Fruit fly (Drosophila melanogaster) whole organism, embryonic: ENCODE data around the gene CG14277.

Source experiments
- ATbp ChIP-seq: fragments of 200-800 bp; sonication (Bioruptor generic); optimal IDR thresholded peaks from 2 replicates; lab custom pipeline; 2017; ENCODE audit warnings: missing biosample characterization, mild to moderate bottlenecking, missing genetic modification characterization, missing genetic modification reagents
- Adf1 ChIP-seq: fragments of 200-800 bp; sonication (Bioruptor generic); IDR thresholded peaks from 2 replicates; pipeline ENCODE4 v1.3.6; 2022; ENCODE audit warnings: missing biosample characterization, missing genetic modification characterization
- B-H1 ChIP-seq: fragments of 200-800 bp; sonication (Bioruptor generic); IDR thresholded peaks from 3 replicates; pipeline ENCODE4 v1.3.6; 2022; ENCODE audit warnings: missing biosample characterization, missing genetic modification characterization
- CG11723 ChIP-seq: fragments of 200-800 bp; sonication (Bioruptor generic); optimal IDR thresholded peaks from 2 replicates; lab custom pipeline; 2017; ENCODE audit warnings: missing biosample characterization, mild to moderate bottlenecking, missing genetic modification characterization
- CG13894 ChIP-seq: fragments of 200-800 bp; sonication (Bioruptor generic); optimal IDR thresholded peaks from 3 replicates; lab custom pipeline; 2018; ENCODE audit warnings: missing biosample characterization, mild to moderate bottlenecking, missing genetic modification characterization, moderate library complexity
- CG14441 ChIP-seq: fragments of 200-800 bp; sonication (Bioruptor generic); IDR thresholded peaks from 2 replicates; pipeline ENCODE4 v1.3.6; 2022; ENCODE audit warnings: missing biosample characterization, missing genetic modification characterization
- CG18619 ChIP-seq: fragments of 200-800 bp; sonication (Bioruptor generic); optimal IDR thresholded peaks from 3 replicates; lab custom pipeline; 2017; ENCODE audit warnings: missing biosample characterization, mild to moderate bottlenecking, missing genetic modification characterization
- CG2712 ChIP-seq: fragments of 200-800 bp; optimal IDR thresholded peaks from 3 replicates; lab custom pipeline; 2019; ENCODE audit warnings: missing biosample characterization, mild to moderate bottlenecking, missing genetic modification characterization, moderate library complexity
- CG3065 ChIP-seq: fragments of 200-800 bp; sonication (Bioruptor generic); optimal IDR thresholded peaks from 2 replicates; lab custom pipeline; 2016; ENCODE audit warnings: missing biosample characterization, missing genetic modification characterization
- CG3726 ChIP-seq: fragments of 200-800 bp; sonication (Bioruptor generic); IDR thresholded peaks from 3 replicates; pipeline ENCODE4, ENCODE4 v1.3.6; 2022; ENCODE audit warnings: missing biosample characterization, missing genetic modification characterization
- CG3995 ChIP-seq: fragments of 200-800 bp; sonication (Bioruptor generic); optimal IDR thresholded peaks from 3 replicates; lab custom pipeline; 2016; ENCODE audit warnings: missing biosample characterization, missing genetic modification characterization
- CG4820 ChIP-seq: fragments of 200-800 bp; sonication (Bioruptor generic); optimal IDR thresholded peaks from 3 replicates; lab custom pipeline; 2016; ENCODE audit warnings: missing biosample characterization, missing genetic modification characterization
- CG4854 ChIP-seq: fragments of 200-800 bp; sonication (Bioruptor generic); optimal IDR thresholded peaks from 2 replicates; lab custom pipeline; 2016; ENCODE audit warnings: missing biosample characterization, missing genetic modification characterization, inconsistent platforms
- CG5180 ChIP-seq: fragments of 200-800 bp; sonication (Bioruptor generic); optimal IDR thresholded peaks from 3 replicates; lab custom pipeline; 2017; ENCODE audit warnings: missing biosample characterization, missing genetic modification characterization, mild to moderate bottlenecking, moderate library complexity, missing genetic modification reagents
- CG5953 ChIP-seq: fragments of 200-800 bp; sonication (Bioruptor generic); IDR thresholded peaks from 2 replicates; pipeline ENCODE4 v1.3.6; 2022; ENCODE audit warnings: missing biosample characterization, missing genetic modification characterization
- CG6689 ChIP-seq: fragments of 200-800 bp; sonication (Bioruptor generic); IDR thresholded peaks from 2 replicates; pipeline ENCODE4 v1.3.6; 2022; ENCODE audit warnings: missing biosample characterization, missing genetic modification characterization
- CG7786 ChIP-seq: fragments of 200-800 bp; sonication (Bioruptor generic); optimal IDR thresholded peaks from 2 replicates; lab custom pipeline; 2016; ENCODE audit warnings: missing biosample characterization, missing genetic modification characterization
- CG9817 ChIP-seq: fragments of 200-800 bp; sonication (Bioruptor generic); optimal IDR thresholded peaks from 2 replicates; lab custom pipeline; 2018; ENCODE audit warnings: missing biosample characterization, mild to moderate bottlenecking, missing genetic modification characterization, moderate library complexity
- D ChIP-seq, 2 experiments: fragments of 200-800 bp in 1 of 2; fragments of >200 bp in 1 of 2; sonication (Bioruptor generic) in 1 of 2; optimal IDR thresholded peaks; 2 replicates in 1 of 2; 3 replicates in 1 of 2; lab custom pipeline; 2017; ENCODE audit warnings: mild to moderate bottlenecking in 1 of 2, missing biosample characterization in 1 of 2, missing genetic modification characterization in 1 of 2, missing genetic modification reagents in 1 of 2
- Drgx ChIP-seq: fragments of 200-800 bp; sonication (Bioruptor generic); IDR thresholded peaks from 2 replicates; pipeline ENCODE4 v1.3.6; 2022; ENCODE audit warnings: missing biosample characterization, missing genetic modification characterization
- GATAe ChIP-seq: fragments of 200-800 bp; sonication (Bioruptor generic); conservative IDR thresholded peaks from 2 replicates; pipeline ENCODE4 v1.3.6; 2022; ENCODE audit warnings: missing biosample characterization, missing genetic modification characterization
- HLHmδ ChIP-seq: fragments of 200-800 bp; sonication (Bioruptor generic); optimal IDR thresholded peaks from 2 replicates; lab custom pipeline; 2018; ENCODE audit warnings: missing biosample characterization, mild to moderate bottlenecking, missing genetic modification characterization, moderate library complexity
- Hmr ChIP-seq: fragments of 200-800 bp; sonication (Bioruptor generic); optimal IDR thresholded peaks from 3 replicates; lab custom pipeline; 2017; ENCODE audit warnings: mild to moderate bottlenecking, missing biosample characterization, missing genetic modification reagents, missing genetic modification characterization
- Hr39 ChIP-seq: fragments of >200 bp; optimal IDR thresholded peaks from 2 replicates; lab custom pipeline; 2017
- Hr78 ChIP-seq, 2 experiments: fragments of 200-800 bp in 1 of 2; fragments of >200 bp in 1 of 2; sonication (Bioruptor generic) in 1 of 2; optimal IDR thresholded peaks; 2 replicates each; lab custom pipeline; 2017 to 2019; ENCODE audit warnings: missing biosample characterization in 2 of 2, missing genetic modification characterization in 2 of 2, mild to moderate bottlenecking in 1 of 2, moderate library complexity in 1 of 2
- Neu2 ChIP-seq: fragments of 200-800 bp; sonication (Bioruptor generic); optimal IDR thresholded peaks from 3 replicates; lab custom pipeline; 2016; ENCODE audit warnings: missing biosample characterization, missing genetic modification characterization, borderline replicate concordance
- Nf-YC ChIP-seq: fragments of 200-800 bp; optimal IDR thresholded peaks from 3 replicates; lab custom pipeline; 2019; ENCODE audit warnings: missing biosample characterization, mild to moderate bottlenecking, missing genetic modification characterization, moderate library complexity
- Rfx ChIP-seq: fragments of 200-800 bp; sonication (Bioruptor generic); IDR thresholded peaks from 2 replicates; pipeline ENCODE4 v1.3.6; 2022; ENCODE audit warnings: missing biosample characterization, missing genetic modification characterization
- Side ChIP-seq: fragments of 200-800 bp; sonication (Bioruptor generic); optimal IDR thresholded peaks from 2 replicates; lab custom pipeline; 2016; ENCODE audit warnings: missing biosample characterization, missing genetic modification characterization
- bigmax ChIP-seq: fragments of 200-800 bp; sonication (Bioruptor generic); optimal IDR thresholded peaks from 2 replicates; lab custom pipeline; 2018; ENCODE audit warnings: missing biosample characterization, mild to moderate bottlenecking, missing genetic modification characterization
- btn ChIP-seq: fragments of 200-800 bp; sonication (Bioruptor generic); optimal IDR thresholded peaks from 2 replicates; lab custom pipeline; 2016; ENCODE audit warnings: missing biosample characterization, missing genetic modification characterization
- ci ChIP-seq: fragments of 200-800 bp; sonication (Bioruptor generic); IDR thresholded peaks from 3 replicates; pipeline ENCODE4 v1.3.6; 2022; ENCODE audit warnings: missing biosample characterization, missing genetic modification characterization
- ewg ChIP-seq: fragments of 200-800 bp; sonication (Bioruptor generic); optimal IDR thresholded peaks from 3 replicates; lab custom pipeline; 2017; ENCODE audit warnings: mild to moderate bottlenecking, missing biosample characterization, missing genetic modification reagents, missing genetic modification characterization
- eyg ChIP-seq: fragments of 200-800 bp; sonication (Bioruptor generic); optimal IDR thresholded peaks from 3 replicates; lab custom pipeline; 2016; ENCODE audit warnings: missing biosample characterization, missing genetic modification characterization
- grau ChIP-seq: fragments of 200-800 bp; optimal IDR thresholded peaks from 3 replicates; lab custom pipeline; 2019; ENCODE audit warnings: missing biosample characterization, mild to moderate bottlenecking, missing genetic modification characterization, moderate library complexity
- ind ChIP-seq: fragments of 200-800 bp; sonication (Bioruptor generic); optimal IDR thresholded peaks from 3 replicates; lab custom pipeline; 2016; ENCODE audit warnings: missing biosample characterization, missing genetic modification characterization
- jigr1 ChIP-seq: fragments of 200-800 bp; sonication (Bioruptor generic); IDR thresholded peaks from 3 replicates; pipeline ENCODE4 v1.3.6; 2022; ENCODE audit warnings: missing biosample characterization, missing genetic modification characterization
- kni ChIP-seq: fragments of 200-800 bp; sonication (Bioruptor generic); optimal IDR thresholded peaks from 3 replicates; lab custom pipeline; 2017; ENCODE audit warnings: mild to moderate bottlenecking, missing biosample characterization, missing genetic modification reagents, missing genetic modification characterization
- lab ChIP-seq: fragments of 200-800 bp; sonication (Bioruptor generic); optimal IDR thresholded peaks from 3 replicates; lab custom pipeline; 2017; ENCODE audit warnings: missing biosample characterization, missing genetic modification characterization, mild to moderate bottlenecking, moderate library complexity, missing genetic modification reagents
- lilli ChIP-seq: fragments of 200-800 bp; sonication (Bioruptor generic); optimal IDR thresholded peaks from 3 replicates; lab custom pipeline; 2016; ENCODE audit warnings: missing biosample characterization, missing genetic modification characterization
- nerfin-1 ChIP-seq: fragments of 200-800 bp; sonication (Bioruptor generic); optimal IDR thresholded peaks from 3 replicates; lab custom pipeline; 2019; ENCODE audit warnings: missing biosample characterization, mild to moderate bottlenecking, missing genetic modification characterization, moderate library complexity
- nmo ChIP-seq: fragments of 200-800 bp; sonication (Bioruptor generic); optimal IDR thresholded peaks from 2 replicates; lab custom pipeline; 2018; ENCODE audit warnings: missing biosample characterization, mild to moderate bottlenecking, missing genetic modification characterization, moderate library complexity
- odd ChIP-seq: fragments of 200-800 bp; sonication (Bioruptor generic); optimal IDR thresholded peaks from 2 replicates; lab custom pipeline; 2017; ENCODE audit warnings: missing biosample characterization, mild to moderate bottlenecking, missing genetic modification characterization
- otp ChIP-seq: fragments of 200-800 bp; sonication (Bioruptor generic); IDR thresholded peaks from 3 replicates; pipeline ENCODE4, ENCODE4 v1.3.6; 2022; ENCODE audit warnings: missing biosample characterization, missing genetic modification characterization
- pb ChIP-seq: fragments of 200-800 bp; sonication (Bioruptor generic); optimal IDR thresholded peaks from 3 replicates; lab custom pipeline; 2016; ENCODE audit warnings: missing biosample characterization, missing genetic modification characterization
- pho ChIP-seq: fragments of 200-800 bp; sonication (Bioruptor generic); optimal IDR thresholded peaks from 2 replicates; lab custom pipeline; 2016; ENCODE audit warnings: missing biosample characterization, missing genetic modification characterization
- pita ChIP-seq: fragments of 200-800 bp; sonication (Bioruptor generic); optimal IDR thresholded peaks from 2 replicates; lab custom pipeline; 2017; ENCODE audit warnings: missing biosample characterization, mild to moderate bottlenecking, missing genetic modification characterization
- psq ChIP-seq: fragments of 200-800 bp; sonication (Bioruptor generic); optimal IDR thresholded peaks from 2 replicates; lab custom pipeline; 2017; ENCODE audit warnings: missing biosample characterization, missing genetic modification characterization
- row ChIP-seq: fragments of 200-800 bp; sonication (Bioruptor generic); IDR thresholded peaks from 3 replicates; pipeline ENCODE4 v1.3.6; 2022; ENCODE audit warnings: missing biosample characterization, missing genetic modification characterization
- yki ChIP-seq: fragments of >200 bp; optimal IDR thresholded peaks from 3 replicates; lab custom pipeline; 2018
- zen2 ChIP-seq: fragments of 200-800 bp; sonication (Bioruptor generic); IDR thresholded peaks from 3 replicates; pipeline ENCODE4 v1.3.6; 2022; ENCODE audit warnings: missing biosample characterization, missing genetic modification characterization; ENCODE audit not compliant: partially characterized antibody

CG14277 gene

DNA sequence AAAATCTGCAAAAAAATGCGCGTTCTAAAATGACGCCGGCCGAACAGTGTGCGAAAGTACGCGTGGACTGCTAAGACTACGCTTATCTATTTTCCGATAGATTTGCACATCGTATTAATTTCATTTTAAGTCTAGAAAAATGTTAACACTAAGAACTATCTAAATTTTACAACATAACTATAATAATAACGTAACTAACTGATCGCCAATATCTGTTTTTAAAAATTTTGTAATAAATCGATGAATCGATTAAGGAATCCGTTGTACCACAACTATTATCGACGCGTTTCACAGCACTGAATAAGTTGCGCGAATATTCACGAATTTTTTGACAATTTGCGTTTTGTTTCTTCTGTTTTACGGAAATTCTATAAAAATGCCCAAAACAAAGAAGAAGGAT, 31.2 kb upstream of the CG14277 start, which contains the start of gene Ssb-c31a (continued):
- TF ChIP-seq CG11723 (GFP tag; lab: Kevin White, UChicago) = no peak
- TF ChIP-seq CG7786 (GFP tag; lab: Kevin White, UChicago) = peak; percentile 53
- TF ChIP-seq Side = peak; percentile 48
- TF ChIP-seq bigmax (GFP tag; lab: Kevin White, UChicago) = no peak
- no peak for TF ChIP-seq CG14441 (GFP tag; lab: Robert Waterston, UW)
- peak; percentile 45 for TF ChIP-seq CG6689 (GFP tag; lab: Robert Waterston, UW)
- TF ChIP-seq HLHmδ (GFP tag; lab: Kevin White, UChicago) = no peak
- no peak for TF ChIP-seq Neu2 (GFP tag; lab: Kevin White, UChicago)
- TF ChIP-seq Drgx (GFP tag; lab: Robert Waterston, UW) = no peak
- no peak for TF ChIP-seq kni (GFP tag; lab: Kevin White, UChicago)
- no peak for TF ChIP-seq ci (GFP tag; lab: Robert Waterston, UW)
- TF ChIP-seq odd = peak; percentile 14
- peak; percentile 6 for TF ChIP-seq CG18619 (GFP tag; lab: Kevin White, UChicago)
- no peak for TF ChIP-seq btn (GFP tag; lab: Kevin White, UChicago)
- peak; percentile 68 for TF ChIP-seq GATAe (GFP tag; lab: Robert Waterston, UW)
- TF ChIP-seq Adf1 = peak; percentile 15; the same call in 1 of the 2 replicates
- no peak for TF ChIP-seq B-H1 (GFP tag; lab: Robert Waterston, UW)
- TF ChIP-seq zen2 = peak; percentile 28; the same call in 1 of the 3 replicates
- TF ChIP-seq CG4854 (GFP tag; lab: Kevin White, UChicago) = peak; percentile 45
- no peak for TF ChIP-seq ATbp (GFP tag; lab: Kevin White, UChicago)
- TF ChIP-seq lab (GFP tag; lab: Kevin White, UChicago) = peak; percentile 48
- TF ChIP-seq otp (GFP tag; lab: Robert Waterston, UW) = no peak
- no peak for TF ChIP-seq D (optimal IDR thresholded peaks at IDR 0.05; lab: Kevin White, UChicago)
- no peak for TF ChIP-seq D (GFP tag; optimal IDR thresholded peaks at IDR 0.05; lab: Kevin White, UChicago)
- no peak for TF ChIP-seq jigr1 (GFP tag; lab: Robert Waterston, UW)
- no peak for TF ChIP-seq CG3065 (GFP tag; lab: Kevin White, UChicago)
- TF ChIP-seq CG5953 = no peak
- no peak for TF ChIP-seq Hr39
- TF ChIP-seq Nf-YC (tag; lab: Kevin White, UChicago) = peak; percentile 57
- no peak for TF ChIP-seq yki (lab: Kevin White, UChicago)
- TF ChIP-seq CG5180 (GFP tag; lab: Kevin White, UChicago) = no peak
- TF ChIP-seq ind = peak; percentile 58
- no peak for TF ChIP-seq CG3726 (GFP tag; lab: Robert Waterston, UW)
- TF ChIP-seq CG3995 = peak; percentile 46
- TF ChIP-seq ewg (GFP tag; lab: Kevin White, UChicago) = peak; percentile 24
- TF ChIP-seq Rfx (GFP tag; lab: Robert Waterston, UW) = peak; percentile 64
- TF ChIP-seq CG4820 = peak; percentile 15
- peak; percentile 61 for TF ChIP-seq grau
- TF ChIP-seq CG13894 (tag; lab: Kevin White, UChicago) = no peak
- TF ChIP-seq Hr78 (GFP tag; optimal IDR thresholded peaks at IDR 0.05; lab: Kevin White, UChicago) = no peak
- peak; percentile 60 for TF ChIP-seq CG2712
- peak; percentile 48 for TF ChIP-seq CG9817
- no peak for TF ChIP-seq eyg
- peak; percentile 62 for TF ChIP-seq pho (GFP tag; lab: Kevin White, UChicago)
- peak; percentile 85 for TF ChIP-seq row (GFP tag; lab: Robert Waterston, UW)
- peak; percentile 65 for TF ChIP-seq Hmr (GFP tag; lab: Kevin White, UChicago)
- TF ChIP-seq pita (GFP tag; lab: Kevin White, UChicago) = no peak
- no peak for TF ChIP-seq pb
- TF ChIP-seq nerfin-1 = peak; percentile 47
- peak; percentile 84 for TF ChIP-seq lilli (GFP tag; lab: Kevin White, UChicago)
- TF ChIP-seq psq = no peak
- TF ChIP-seq nmo (GFP tag; lab: Kevin White, UChicago) = peak; percentile 64
